Fruit fly (Drosophila melanogaster) whole organism, pupa: Measurements from ENCODE around the gene bnl.
A peak's percentile ranks its signal among the peaks of the same experiment; 100 is the strongest.

Experiments
- CG10348 ChIP-seq: fragments of 200-800 bp; sonication (Bioruptor generic); IDR thresholded peaks from 2 replicates; pipeline ENCODE4 v1.3.6; 2022; ENCODE audit warnings: missing biosample characterization, missing genetic modification characterization
- CG12605 ChIP-seq: fragments of 200-800 bp; sonication (Bioruptor generic); IDR thresholded peaks from 2 replicates; pipeline ENCODE4 v1.3.6; 2022; ENCODE audit warnings: missing biosample characterization, missing genetic modification characterization
- CG13204 ChIP-seq: fragments of 200-800 bp; sonication (Bioruptor generic); optimal IDR thresholded peaks from 2 replicates; lab custom pipeline; 2018; ENCODE audit warnings: missing biosample characterization, mild to moderate bottlenecking, missing genetic modification characterization, moderate library complexity
- CG14655 ChIP-seq: fragments of 200-800 bp; sonication (Bioruptor generic); optimal IDR thresholded peaks from 3 replicates; lab custom pipeline; 2017; ENCODE audit warnings: mild to moderate bottlenecking, missing biosample characterization, missing genetic modification reagents, missing genetic modification characterization
- CG15710 ChIP-seq: fragments of 200-800 bp; sonication (Bioruptor generic); optimal IDR thresholded peaks from 2 replicates; lab custom pipeline; 2018; ENCODE audit warnings: missing biosample characterization, mild to moderate bottlenecking, missing genetic modification characterization, moderate library complexity
- CG34367 ChIP-seq: fragments of 200-800 bp; sonication (Bioruptor generic); optimal IDR thresholded peaks from 2 replicates; lab custom pipeline; 2018; ENCODE audit warnings: missing biosample characterization, mild to moderate bottlenecking, missing genetic modification characterization
- CG4496 ChIP-seq: fragments of 200-800 bp; sonication (Bioruptor generic); IDR thresholded peaks from 3 replicates; pipeline ENCODE4 v1.3.6; 2022; ENCODE audit warnings: missing biosample characterization, missing genetic modification characterization
- CG8159 ChIP-seq: fragments of 200-800 bp; sonication (Bioruptor generic); optimal IDR thresholded peaks from 3 replicates; lab custom pipeline; 2018; ENCODE audit warnings: missing biosample characterization, mild to moderate bottlenecking, missing genetic modification characterization, moderate library complexity
- CG8301 ChIP-seq: fragments of 200-800 bp; sonication (Bioruptor generic); optimal IDR thresholded peaks from 2 replicates; lab custom pipeline; 2018; ENCODE audit warnings: missing biosample characterization, mild to moderate bottlenecking, missing genetic modification characterization
- CG9948 ChIP-seq: fragments of 200-800 bp; sonication (Bioruptor generic); optimal IDR thresholded peaks from 2 replicates; lab custom pipeline; 2018; ENCODE audit warnings: missing biosample characterization, mild to moderate bottlenecking, missing genetic modification characterization, moderate library complexity
- D1 ChIP-seq: fragments of 200-800 bp; sonication (Bioruptor generic); optimal IDR thresholded peaks from 2 replicates; lab custom pipeline; 2018; ENCODE audit warnings: missing biosample characterization, mild to moderate bottlenecking, missing genetic modification characterization, moderate library complexity
- EcR ChIP-seq: fragments of 200-800 bp; sonication (Bioruptor generic); optimal IDR thresholded peaks from 3 replicates; lab custom pipeline; 2019; ENCODE audit warnings: missing biosample characterization, missing genetic modification characterization, mild to moderate bottlenecking, moderate library complexity, missing genetic modification reagents
- Ets98B ChIP-seq: fragments of 200-800 bp; sonication (Bioruptor generic); IDR thresholded peaks from 2 replicates; pipeline ENCODE4 v1.3.6; 2022; ENCODE audit warnings: missing biosample characterization, missing genetic modification characterization
- Pif1A ChIP-seq: fragments of 200-800 bp; sonication (Bioruptor generic); optimal IDR thresholded peaks from 3 replicates; lab custom pipeline; 2016; ENCODE audit warnings: missing biosample characterization, missing genetic modification characterization
- Pif1B ChIP-seq: fragments of 200-800 bp; sonication (Bioruptor generic); optimal IDR thresholded peaks from 3 replicates; lab custom pipeline; 2016; ENCODE audit warnings: missing biosample characterization, missing genetic modification characterization
- Snoo ChIP-seq: fragments of 200-800 bp; sonication (Bioruptor generic); optimal IDR thresholded peaks from 3 replicates; lab custom pipeline; 2017; ENCODE audit warnings: missing biosample characterization, mild to moderate bottlenecking, missing genetic modification characterization, inconsistent platforms
- fd96Ca ChIP-seq: fragments of 200-800 bp; sonication (Bioruptor generic); IDR thresholded peaks from 3 replicates; pipeline ENCODE4 v1.3.6; 2022; ENCODE audit warnings: missing biosample characterization, missing genetic modification characterization
- gl ChIP-seq: fragments of 200-800 bp; sonication (Bioruptor generic); optimal IDR thresholded peaks from 2 replicates; lab custom pipeline; 2018; ENCODE audit warnings: missing biosample characterization, mild to moderate bottlenecking, missing genetic modification characterization
- rn ChIP-seq: fragments of 200-800 bp; sonication (Bioruptor generic); IDR thresholded peaks from 2 replicates; pipeline ENCODE4 v1.3.6; 2022; ENCODE audit warnings: missing biosample characterization, missing genetic modification characterization

Gene bnl

dm6 chr3R:19799614-19800013 is 37.0 kb downstream of the bnl start:
- TF ChIP-seq CG4496 (GFP tag; lab: Robert Waterston, UW), result no peak
- no peak for TF ChIP-seq CG14655 (GFP tag; lab: Kevin White, UChicago)
- TF ChIP-seq Ets98B (GFP tag; lab: Robert Waterston, UW), result no peak
- TF ChIP-seq CG13204 (GFP tag; lab: Kevin White, UChicago), result no peak
- TF ChIP-seq EcR, result no peak
- TF ChIP-seq, all 21 proteins: peak for 0

- TF ChIP-seq CG10348 (GFP tag; lab: Robert Waterston, UW) (no peak), EcR (no peak), CG12605 (no peak), Ets98B (GFP tag; lab: Robert Waterston, UW) (no peak), fd96Ca (GFP tag; lab: Robert Waterston, UW) (no peak), CG34367 (no peak), CG8301 (tag; lab: Kevin White, UChicago) (no peak), Pif1A (GFP tag; lab: Kevin White, UChicago) (no peak), Pif1B (GFP tag; lab: Kevin White, UChicago) (no peak)
Observed at dm6 chr3R:19796835-19797234, 39.8 kb downstream of the bnl start.

- TF ChIP-seq Pif1A (GFP tag; lab: Kevin White, UChicago), result no peak
- no peak for TF ChIP-seq CG8159 (tag; lab: Kevin White, UChicago)
- TF ChIP-seq CG13204 (GFP tag; lab: Kevin White, UChicago), result no peak
- TF ChIP-seq CG9948, result no peak
- TF ChIP-seq CG8301 (tag; lab: Kevin White, UChicago), result no peak
- TF ChIP-seq gl (tag; lab: Kevin White, UChicago), result no peak
- no peak for TF ChIP-seq EcR
- TF ChIP-seq D1 (tag; lab: Kevin White, UChicago), result no peak
- no peak for TF ChIP-seq rn (GFP tag; lab: Robert Waterston, UW)
Observed at dm6 chr3R:19795332-19795731, 41.3 kb downstream of the bnl start.

dm6 chr3R:19793661-19794060 is 43.0 kb downstream of the bnl start:
- TF ChIP-seq D1 (tag; lab: Kevin White, UChicago), result no peak

- no peak for TF ChIP-seq CG10348 (GFP tag; lab: Robert Waterston, UW)
- TF ChIP-seq rn (GFP tag; lab: Robert Waterston, UW), result no peak
- TF ChIP-seq gl (tag; lab: Kevin White, UChicago), result no peak
- no peak for TF ChIP-seq CG9948
- no peak for TF ChIP-seq CG12605
- TF ChIP-seq Pif1B (GFP tag; lab: Kevin White, UChicago), result no peak
- no peak for TF ChIP-seq D1 (tag; lab: Kevin White, UChicago)
- TF ChIP-seq CG4496 (GFP tag; lab: Robert Waterston, UW), result no peak
- TF ChIP-seq CG14655 (GFP tag; lab: Kevin White, UChicago), result no peak
- no peak for TF ChIP-seq fd96Ca (GFP tag; lab: Robert Waterston, UW)
- no peak for TF ChIP-seq CG34367
- TF ChIP-seq CG15710 (tag; lab: Kevin White, UChicago), result no peak
Observed at dm6 chr3R:19792697-19793096, 43.9 kb downstream of the bnl start.

- TF ChIP-seq EcR (no peak), Ets98B (GFP tag; lab: Robert Waterston, UW) (peak; percentile 20; the same call in 1 of the 2 replicates)
Observed at dm6 chr3R:19790805-19791572, 45.6 kb downstream of the bnl start.

- TF ChIP-seq CG14655 (GFP tag; lab: Kevin White, UChicago), result no peak
- TF ChIP-seq CG8159 (tag; lab: Kevin White, UChicago), result no peak
- no peak for TF ChIP-seq rn (GFP tag; lab: Robert Waterston, UW)
- TF ChIP-seq D1 (tag; lab: Kevin White, UChicago), result no peak
- TF ChIP-seq gl (tag; lab: Kevin White, UChicago), result no peak
- no peak for TF ChIP-seq Pif1B (GFP tag; lab: Kevin White, UChicago)
- TF ChIP-seq Snoo (tag; lab: Kevin White, UChicago), result no peak
- no peak for TF ChIP-seq CG4496 (GFP tag; lab: Robert Waterston, UW)
- no peak for TF ChIP-seq CG13204 (GFP tag; lab: Kevin White, UChicago)
- TF ChIP-seq CG15710 (tag; lab: Kevin White, UChicago), result no peak
- no peak for TF ChIP-seq CG9948
- no peak for TF ChIP-seq fd96Ca (GFP tag; lab: Robert Waterston, UW)
- TF ChIP-seq CG10348 (GFP tag; lab: Robert Waterston, UW), result no peak
- TF ChIP-seq CG34367, result no peak
- no peak for TF ChIP-seq Ets98B (GFP tag; lab: Robert Waterston, UW)
Observed at dm6 chr3R:19789942-19790774, 46.5 kb downstream of the bnl start.
